Worm (Caenorhabditis elegans): ENCODE measurements around the gene scav-4.

Gene scav-4

DNA sequence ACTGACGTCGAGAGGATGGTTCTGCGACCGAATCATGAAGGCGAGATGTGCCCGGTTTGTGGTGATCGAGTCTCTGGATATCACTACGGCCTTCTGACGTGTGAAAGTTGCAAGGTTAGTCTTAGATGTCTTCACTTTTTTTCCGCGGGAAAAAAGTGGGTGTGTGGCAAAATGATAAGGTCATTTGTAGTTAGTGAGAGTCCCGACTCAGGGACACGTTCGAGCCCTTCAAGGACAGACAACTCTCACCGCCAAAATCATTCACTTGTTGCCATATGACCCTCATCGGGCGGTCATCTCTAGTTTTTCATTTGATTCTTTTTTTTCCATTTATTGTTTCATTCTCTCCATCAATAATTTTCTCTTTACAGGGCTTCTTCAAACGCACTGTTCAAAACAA lies 27.3 kb downstream of the scav-4 start:
- TF ChIP-seq unc-86 (tag; optimal IDR thresholded peaks at IDR 0.05) (no peak), rnt-1 (tag; optimal IDR thresholded peaks at IDR 0.05) (no peak), ces-1 (GFP tag; optimal IDR thresholded peaks at IDR 0.05) (no peak), snu-23 (GFP tag; optimal IDR thresholded peaks at IDR 0.05) (peak; percentile 19), nhr-77 (tag; optimal IDR thresholded peaks at IDR 0.05) (no peak), isw-1 (GFP tag; IDR thresholded peaks at IDR 0.05) (no peak), vab-15 (tag; optimal IDR thresholded peaks at IDR 0.05) (no peak), unc-62 (GFP tag; optimal IDR thresholded peaks at IDR 0.05) (no peak), ztf-4 (tag; optimal IDR thresholded peaks at IDR 0.05) (no peak), lsy-2 (tag; optimal IDR thresholded peaks at IDR 0.05) (no peak), lin-14 (GFP tag; optimal IDR thresholded peaks at IDR 0.05) (peak; percentile 85), efl-1 (optimal IDR thresholded peaks at IDR 0.05) (no peak), efl-1 (GFP tag; optimal IDR thresholded peaks at IDR 0.05 in 1 of 2) (peak in 1 of 2 experiments; percentile 38), mab-9 (GFP tag; IDR thresholded peaks at IDR 0.05) (no peak), hlh-17 (GFP tag; optimal IDR thresholded peaks at IDR 0.05; ENCODE audit: borderline replicate concordance) (no peak), ets-5 (GFP tag; IDR thresholded peaks at IDR 0.05) (no peak), nhr-20 (tag; optimal IDR thresholded peaks at IDR 0.05) (peak; percentile 46), hpl-2 (GFP tag; optimal IDR thresholded peaks at IDR 0.05) (no peak), nhr-28 (tag; optimal IDR thresholded peaks at IDR 0.05) (no peak), lin-39 (tag; optimal IDR thresholded peaks at IDR 0.05) (no peak), ceh-8 (GFP tag; optimal IDR thresholded peaks at IDR 0.05) (no peak), lin-35 (GFP tag; optimal IDR thresholded peaks at IDR 0.05) (no peak), elt-3 (tag; optimal IDR thresholded peaks at IDR 0.05) (peak in 3 of 6 experiments; percentile 10 to 62 (median 14)), C16A3.4 (tag; optimal IDR thresholded peaks at IDR 0.05) (no peak), elt-2 (tag; optimal IDR thresholded peaks at IDR 0.05) (no peak), alr-1 (tag; optimal IDR thresholded peaks at IDR 0.05; ENCODE audit: borderline replicate concordance) (no peak), unc-30 (tag; optimal IDR thresholded peaks at IDR 0.05) (no peak), ceh-82 (tag; optimal IDR thresholded peaks at IDR 0.05) (no peak), nhr-12 (tag; optimal IDR thresholded peaks at IDR 0.05) (no peak), lin-13 (GFP tag; optimal IDR thresholded peaks at IDR 0.05) (no peak), nhr-85 (tag) (peak; percentile 88), blmp-1 (tag; optimal IDR thresholded peaks at IDR 0.05) (peak; percentile 98), pag-3 (tag; optimal IDR thresholded peaks at IDR 0.05; ENCODE audit: borderline replicate concordance, insufficient read depth) (no peak), fos-1 (tag; optimal IDR thresholded peaks at IDR 0.05) (no peak), grh-1 (GFP tag; IDR thresholded peaks at IDR 0.05) (0 out of 2 replicates have a peak, but pooled peaks have one; percentile 31), fkh-8 (tag; optimal IDR thresholded peaks at IDR 0.05) (no peak), sptf-1 (tag; optimal IDR thresholded peaks at IDR 0.05) (no peak)

DNA sequence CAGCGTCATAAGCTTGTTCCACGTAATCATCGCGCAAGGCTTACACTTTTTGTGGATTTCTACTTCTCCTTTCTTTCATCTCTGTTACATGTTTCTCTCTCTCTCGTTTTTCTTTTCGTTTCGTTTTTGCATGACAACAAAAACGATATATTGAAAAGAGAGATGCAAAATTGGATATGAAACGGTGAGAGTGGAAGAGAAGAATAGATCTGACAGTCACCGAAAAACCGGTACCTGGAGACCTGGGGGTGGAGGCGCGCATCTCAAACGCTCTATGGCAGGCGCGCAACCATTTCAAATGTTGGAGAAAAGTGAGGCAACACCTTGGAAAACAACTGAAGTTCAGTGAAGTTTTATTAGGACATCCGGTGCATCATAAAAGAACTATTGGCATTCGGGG lies 28.1 kb downstream of the scav-4 start:
- peak; percentile 70 for TF ChIP-seq mep-1 (tag; optimal IDR thresholded peaks at IDR 0.05)
- TF ChIP-seq hlh-17 (GFP tag; optimal IDR thresholded peaks at IDR 0.05; ENCODE audit: borderline replicate concordance): no peak
- peak; percentile 91 for TF ChIP-seq nhr-85 (tag)
- peak in 1 of 2 experiments; percentile 19 for TF ChIP-seq mdl-1 (tag; optimal IDR thresholded peaks at IDR 0.05)
- peak in 1 of 2 experiments; percentile 29 for TF ChIP-seq lin-35 (GFP tag; optimal IDR thresholded peaks at IDR 0.05)
- peak; percentile 98 for TF ChIP-seq blmp-1 (tag; optimal IDR thresholded peaks at IDR 0.05)
- no peak for TF ChIP-seq efl-1 (optimal IDR thresholded peaks at IDR 0.05)
- TF ChIP-seq efl-1 (GFP tag; optimal IDR thresholded peaks at IDR 0.05 in 1 of 2): peak in 1 of 2 experiments; percentile 82
- peak; percentile 28 for TF ChIP-seq swsn-7 (tag; optimal IDR thresholded peaks at IDR 0.05)
- TF ChIP-seq lir-3 (tag; optimal IDR thresholded peaks at IDR 0.05; ENCODE audit: poor library complexity): no peak
- no peak for TF ChIP-seq isw-1 (GFP tag; IDR thresholded peaks at IDR 0.05)
- peak; percentile 79 for TF ChIP-seq grh-1 (GFP tag; IDR thresholded peaks at IDR 0.05)
- TF ChIP-seq C16A3.4 (tag; optimal IDR thresholded peaks at IDR 0.05): peak; percentile 3
- peak in 1 of 2 experiments; percentile 44 for TF ChIP-seq lsy-2 (tag; optimal IDR thresholded peaks at IDR 0.05)
- no peak for TF ChIP-seq ztf-11 (tag; optimal IDR thresholded peaks at IDR 0.05)
- TF ChIP-seq nhr-19 (GFP tag; conservative IDR thresholded peaks at IDR 0.05): peak; percentile 16; the same call in 1 of the 2 replicates
- peak; percentile 64 for TF ChIP-seq nhr-20 (tag; optimal IDR thresholded peaks at IDR 0.05)
- TF ChIP-seq nhr-71 (tag; optimal IDR thresholded peaks at IDR 0.05): peak; percentile 55
- TF ChIP-seq nhr-90 (tag; optimal IDR thresholded peaks at IDR 0.05; ENCODE audit: poor library complexity): peak; percentile 51
- peak; percentile 78 for TF ChIP-seq lin-14 (GFP tag; optimal IDR thresholded peaks at IDR 0.05)
- TF ChIP-seq elt-3 (tag; optimal IDR thresholded peaks at IDR 0.05): peak in 4 of 6 experiments; percentile 22 to 50 (median 40)
- peak; percentile 51 for TF ChIP-seq snu-23 (GFP tag; optimal IDR thresholded peaks at IDR 0.05)

All from whole organism, L1 larva.